Fruit fly (Drosophila melanogaster): ENCODE measurements around the gene CG33303.
A peak's percentile ranks its signal among the peaks of the same experiment; 100 is the strongest.

CG33303 gene

DNA sequence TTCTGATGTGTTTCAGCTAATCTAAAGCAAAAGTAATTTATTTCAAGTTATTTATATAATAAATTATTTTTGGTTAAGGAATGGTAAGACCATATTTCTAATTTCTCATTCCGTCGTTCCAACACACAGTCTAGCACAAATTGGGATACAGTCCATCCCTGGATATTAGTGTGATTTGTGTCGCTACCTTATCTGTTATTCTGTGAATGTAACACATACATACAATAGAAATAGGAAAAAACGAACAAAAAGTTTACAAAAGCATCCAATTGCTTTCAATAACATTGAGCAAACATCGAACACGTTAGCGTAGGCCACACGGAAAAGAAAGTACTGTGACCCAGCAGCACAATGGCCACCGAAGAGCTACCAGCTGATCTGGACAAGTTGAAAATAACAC lies 9.0 kb downstream of the CG33303 start, which contains the start of gene CG5056 (continued):
- TF ChIP-seq CG6272 (GFP tag; IDR thresholded peaks at IDR 0.05) (no peak), Hmx (GFP tag; optimal IDR thresholded peaks at IDR 0.05) (no peak), al (GFP tag; IDR thresholded peaks at IDR 0.05) (no peak; the same call in 1 of the 2 replicates), dysf (GFP tag; IDR thresholded peaks at IDR 0.05) (no peak), Ptx1 (GFP tag; IDR thresholded peaks at IDR 0.05) (no peak), CG18011 (GFP tag; optimal IDR thresholded peaks at IDR 0.05) (no peak), trem (tag; optimal IDR thresholded peaks at IDR 0.05) (peak; percentile 69), NK7.1 (GFP tag; optimal IDR thresholded peaks at IDR 0.05) (no peak), CG9727 (GFP tag; optimal IDR thresholded peaks at IDR 0.05) (no peak), D19B (GFP tag; optimal IDR thresholded peaks at IDR 0.05) (no peak), CG18262 (tag; optimal IDR thresholded peaks at IDR 0.05) (peak; percentile 7), dan (GFP tag; IDR thresholded peaks at IDR 0.05) (no peak), Sox102F (GFP tag; optimal IDR thresholded peaks at IDR 0.05) (no peak), CG11093 (GFP tag; IDR thresholded peaks at IDR 0.05) (no peak), jumu (GFP tag; optimal IDR thresholded peaks at IDR 0.05) (no peak), da (GFP tag; optimal IDR thresholded peaks at IDR 0.05) (no peak), HLH3B (GFP tag; IDR thresholded peaks at IDR 0.05) (no peak), run (tag; optimal IDR thresholded peaks at IDR 0.05) (no peak), grau (tag; optimal IDR thresholded peaks at IDR 0.05) (peak; percentile 34), gcm (GFP tag; optimal IDR thresholded peaks at IDR 0.05) (no peak), Asciz (GFP tag; optimal IDR thresholded peaks at IDR 0.05) (no peak), Bgb (GFP tag; IDR thresholded peaks at IDR 0.05; ENCODE audit: partially characterized antibody) (no peak; the same call in 1 of the 2 replicates), vfl (GFP tag; optimal IDR thresholded peaks at IDR 0.05) (no peak), Awh (GFP tag; IDR thresholded peaks at IDR 0.05) (no peak), CG9797 (GFP tag; optimal IDR thresholded peaks at IDR 0.05) (peak; percentile 63), CTCF (GFP tag; optimal IDR thresholded peaks at IDR 0.05) (no peak), Adf1 (GFP tag; IDR thresholded peaks at IDR 0.05) (no peak), crc (GFP tag; optimal IDR thresholded peaks at IDR 0.05) (no peak), Abd-B (GFP tag; optimal IDR thresholded peaks at IDR 0.05) (peak; percentile 36), Max (GFP tag; optimal IDR thresholded peaks at IDR 0.05) (peak; percentile 17), fd96Cb (tag; optimal IDR thresholded peaks at IDR 0.05) (no peak), vvl (GFP tag; IDR thresholded peaks at IDR 0.05) (0 out of 2 replicates have a peak, but pooled peaks have one; percentile 28), CG5180 (GFP tag; optimal IDR thresholded peaks at IDR 0.05) (no peak), Gsc (GFP tag; IDR thresholded peaks at IDR 0.05) (no peak), esg (GFP tag; conservative IDR thresholded peaks at IDR 0.05) (no peak), zen2 (GFP tag; IDR thresholded peaks at IDR 0.05; ENCODE audit: partially characterized antibody) (no peak), CG18764 (GFP tag; optimal IDR thresholded peaks at IDR 0.05) (no peak), tap (tag; optimal IDR thresholded peaks at IDR 0.05) (no peak), CG8388 (GFP tag; optimal IDR thresholded peaks at IDR 0.05) (no peak), pzg (GFP tag; optimal IDR thresholded peaks at IDR 0.05) (peak; percentile 88), CG5953 (GFP tag; IDR thresholded peaks at IDR 0.05) (no peak), CG32772 (GFP tag; IDR thresholded peaks at IDR 0.05) (no peak), wek (GFP tag; optimal IDR thresholded peaks at IDR 0.05) (no peak), Xrp1 (GFP tag; IDR thresholded peaks at IDR 0.05) (peak; percentile 17; the same call in 1 of the 2 replicates), en (GFP tag; optimal IDR thresholded peaks at IDR 0.05) (no peak), tna (GFP tag; IDR thresholded peaks at IDR 0.05; ENCODE audit: partially characterized antibody) (no peak), HLH4C (GFP tag; IDR thresholded peaks at IDR 0.05; ENCODE audit: partially characterized antibody) (no peak), pum (GFP tag; optimal IDR thresholded peaks at IDR 0.05) (no peak), CG3407 (GFP tag; optimal IDR thresholded peaks at IDR 0.05) (no peak), sr (GFP tag; IDR thresholded peaks at IDR 0.05) (no peak), nmo (GFP tag; optimal IDR thresholded peaks at IDR 0.05) (peak; percentile 64), CG4820 (GFP tag; optimal IDR thresholded peaks at IDR 0.05) (no peak)

All from whole organism, embryonic.